Fruit fly (Drosophila melanogaster) whole organism, embryonic: Measurements from ENCODE around the gene CG13720.

Experiments
- Ada2b ChIP-seq: fragments of 200-800 bp; sonication (Bioruptor generic); IDR thresholded peaks from 2 replicates; pipeline ENCODE4 v1.3.6; 2022; ENCODE audit warnings: missing biosample characterization, missing genetic modification characterization
- Atf6 ChIP-seq: fragments of 200-800 bp; sonication (Bioruptor generic); IDR thresholded peaks from 2 replicates; pipeline ENCODE4 v1.3.6; 2022; ENCODE audit warnings: missing biosample characterization, missing genetic modification characterization
- CG10366 ChIP-seq: fragments of 200-800 bp; sonication (Bioruptor generic); IDR thresholded peaks from 2 replicates; pipeline ENCODE4 v1.3.6; 2022; ENCODE audit warnings: missing biosample characterization, missing genetic modification characterization
- CG11247 ChIP-seq: fragments of 200-800 bp; sonication (Bioruptor generic); IDR thresholded peaks from 2 replicates; pipeline ENCODE4 v1.3.6; 2022; ENCODE audit warnings: missing biosample characterization, missing genetic modification characterization
- CG12769 ChIP-seq: fragments of 200-800 bp; sonication (Bioruptor generic); optimal IDR thresholded peaks from 2 replicates; lab custom pipeline; 2019; ENCODE audit warnings: missing biosample characterization, mild to moderate bottlenecking, missing genetic modification characterization, moderate library complexity
- CG1603 ChIP-seq: fragments of 200-800 bp; sonication (Bioruptor generic); optimal IDR thresholded peaks from 2 replicates; lab custom pipeline; 2019; ENCODE audit warnings: missing biosample characterization, mild to moderate bottlenecking, missing genetic modification characterization, moderate library complexity
- CG16863 ChIP-seq: fragments of 200-800 bp; sonication (Bioruptor generic); optimal IDR thresholded peaks from 3 replicates; lab custom pipeline; 2016; ENCODE audit warnings: missing biosample characterization, missing genetic modification characterization
- CG17328 ChIP-seq: fragments of 200-800 bp; sonication (Bioruptor generic); IDR thresholded peaks from 2 replicates; pipeline ENCODE4 v1.3.6; 2022; ENCODE audit warnings: missing biosample characterization, missing genetic modification characterization
- CG2120 ChIP-seq: fragments of 200-800 bp; sonication (Bioruptor generic); optimal IDR thresholded peaks from 3 replicates; lab custom pipeline; 2016; ENCODE audit warnings: missing biosample characterization, missing genetic modification characterization
- CG2199 ChIP-seq: fragments of 200-800 bp; sonication (Bioruptor generic); IDR thresholded peaks from 3 replicates; pipeline ENCODE4 v1.3.6; 2022; ENCODE audit warnings: missing biosample characterization, missing genetic modification characterization
- CG32532 ChIP-seq: fragments of 200-800 bp; sonication (Bioruptor generic); IDR thresholded peaks from 2 replicates; pipeline ENCODE4 v1.3.6; 2022; ENCODE audit warnings: missing biosample characterization, missing genetic modification characterization
- CG34422 ChIP-seq: fragments of 200-800 bp; sonication (Bioruptor generic); IDR thresholded peaks from 3 replicates; pipeline ENCODE4 v1.3.6; 2022; ENCODE audit warnings: missing biosample characterization, missing genetic modification characterization
- CG4360 ChIP-seq: fragments of 200-800 bp; sonication (Bioruptor generic); IDR thresholded peaks from 2 replicates; pipeline ENCODE4 v1.3.6; 2022; ENCODE audit warnings: missing biosample characterization, missing genetic modification characterization
- CG43689 ChIP-seq: fragments of 200-800 bp; sonication (Bioruptor generic); IDR thresholded peaks from 2 replicates; pipeline ENCODE4 v1.3.6; 2022; ENCODE audit warnings: missing biosample characterization, missing genetic modification characterization
- CG7786 ChIP-seq: fragments of 200-800 bp; sonication (Bioruptor generic); optimal IDR thresholded peaks from 2 replicates; lab custom pipeline; 2016; ENCODE audit warnings: missing biosample characterization, missing genetic modification characterization
- CG7839 ChIP-seq: fragments of 200-800 bp; sonication (Bioruptor generic); optimal IDR thresholded peaks from 3 replicates; lab custom pipeline; 2018; ENCODE audit warnings: missing biosample characterization, mild to moderate bottlenecking, missing genetic modification characterization, moderate library complexity
- CG8281 ChIP-seq: fragments of 200-800 bp; sonication (Bioruptor generic); optimal IDR thresholded peaks from 2 replicates; lab custom pipeline; 2018; ENCODE audit warnings: missing biosample characterization, mild to moderate bottlenecking, missing genetic modification characterization, moderate library complexity
- CG9609 ChIP-seq: fragments of 200-800 bp; sonication (Bioruptor generic); optimal IDR thresholded peaks from 3 replicates; lab custom pipeline; 2016; ENCODE audit warnings: missing biosample characterization, missing genetic modification characterization
- CG9797 ChIP-seq: fragments of 200-800 bp; sonication (Bioruptor generic); optimal IDR thresholded peaks from 3 replicates; lab custom pipeline; 2018; ENCODE audit warnings: missing biosample characterization, mild to moderate bottlenecking, missing genetic modification characterization
- Deaf1 ChIP-seq: fragments of 200-800 bp; optimal IDR thresholded peaks from 3 replicates; lab custom pipeline; 2019; ENCODE audit warnings: missing biosample characterization, mild to moderate bottlenecking, missing genetic modification characterization, moderate library complexity
- ERR ChIP-seq: fragments of 200-800 bp; sonication (Bioruptor generic); optimal IDR thresholded peaks from 2 replicates; lab custom pipeline; 2016; ENCODE audit warnings: missing biosample characterization, missing genetic modification characterization
- Gug ChIP-seq: fragments of 200-800 bp; sonication (Bioruptor generic); IDR thresholded peaks from 4 replicates; pipeline ENCODE4 v1.3.6; 2022; ENCODE audit warnings: missing biosample characterization, missing genetic modification characterization
- HLH54F ChIP-seq: fragments of 200-800 bp; sonication (Bioruptor generic); optimal IDR thresholded peaks from 3 replicates; lab custom pipeline; 2016; ENCODE audit warnings: missing biosample characterization, missing genetic modification characterization
- MESR4 ChIP-seq: fragments of 200-800 bp; sonication (Bioruptor generic); optimal IDR thresholded peaks from 2 replicates; lab custom pipeline; 2018; ENCODE audit warnings: missing biosample characterization, mild to moderate bottlenecking, missing genetic modification characterization, moderate library complexity
- Med ChIP-seq: fragments of 200-800 bp; sonication (Bioruptor generic); peaks from one replicate; lab custom pipeline; 2016; ENCODE audit warnings: missing biosample characterization, missing genetic modification characterization, mild to moderate bottlenecking, inconsistent platforms, moderate library complexity
- NK7.1 ChIP-seq: fragments of 200-800 bp; sonication (Bioruptor generic); optimal IDR thresholded peaks from 3 replicates; lab custom pipeline; 2016; ENCODE audit warnings: missing biosample characterization, missing genetic modification characterization
- Ravus ChIP-seq: fragments of 200-800 bp; sonication (Bioruptor generic); IDR thresholded peaks from 2 replicates; pipeline ENCODE4 v1.3.6; 2022; ENCODE audit warnings: missing biosample characterization, missing genetic modification characterization
- Sry-δ ChIP-seq: fragments of 200-800 bp; sonication (Bioruptor generic); optimal IDR thresholded peaks from 2 replicates; lab custom pipeline; 2016; ENCODE audit warnings: missing biosample characterization, missing genetic modification characterization
- amos ChIP-seq: fragments of 200-800 bp; sonication (Bioruptor generic); IDR thresholded peaks from 2 replicates; pipeline ENCODE4 v1.3.6; 2022; ENCODE audit warnings: missing biosample characterization, missing genetic modification characterization; ENCODE audit not compliant: partially characterized antibody
- chn ChIP-seq: fragments of 200-800 bp; sonication (Bioruptor generic); optimal IDR thresholded peaks from 2 replicates; lab custom pipeline; 2016; ENCODE audit warnings: missing biosample characterization, missing genetic modification characterization
- cwo ChIP-seq: fragments of 200-800 bp; sonication (Bioruptor generic); optimal IDR thresholded peaks from 3 replicates; lab custom pipeline; 2017; ENCODE audit warnings: missing biosample characterization, missing genetic modification characterization, mild to moderate bottlenecking, moderate library complexity, missing genetic modification reagents
- da ChIP-seq: fragments of 200-800 bp; sonication (Bioruptor generic); optimal IDR thresholded peaks from 2 replicates; lab custom pipeline; 2016; ENCODE audit warnings: missing biosample characterization, missing genetic modification characterization
- dimm ChIP-seq: fragments of 200-800 bp; sonication (Bioruptor generic); IDR thresholded peaks from 2 replicates; pipeline ENCODE4 v1.3.6; 2022; ENCODE audit warnings: missing biosample characterization, missing genetic modification characterization
- dmrt99B ChIP-seq: fragments of 200-800 bp; sonication (Bioruptor generic); optimal IDR thresholded peaks from 2 replicates; lab custom pipeline; 2018; ENCODE audit warnings: missing biosample characterization, mild to moderate bottlenecking, missing genetic modification characterization, moderate library complexity
- dysf ChIP-seq: fragments of 200-800 bp; sonication (Bioruptor generic); IDR thresholded peaks from 3 replicates; pipeline ENCODE4 v1.3.6; 2022; ENCODE audit warnings: missing biosample characterization, missing genetic modification characterization
- emc ChIP-seq: fragments of 200-800 bp; sonication (Bioruptor generic); optimal IDR thresholded peaks from 2 replicates; lab custom pipeline; 2016; ENCODE audit warnings: missing biosample characterization, missing genetic modification characterization
- eve ChIP-seq, 2 experiments: fragments of >200 bp; optimal IDR thresholded peaks; 2 replicates each; lab custom pipeline; 2017; ENCODE audit warnings: missing biosample characterization in 2 of 2, missing genetic modification characterization in 2 of 2
- exex ChIP-seq: fragments of 200-800 bp; sonication (Bioruptor generic); optimal IDR thresholded peaks from 4 replicates; lab custom pipeline; 2018; ENCODE audit warnings: missing biosample characterization, mild to moderate bottlenecking, missing genetic modification characterization, moderate library complexity
- grn ChIP-seq: fragments of 200-800 bp; sonication (Bioruptor generic); optimal IDR thresholded peaks from 3 replicates; lab custom pipeline; 2017; ENCODE audit warnings: missing biosample characterization, missing genetic modification characterization
- ind ChIP-seq: fragments of 200-800 bp; sonication (Bioruptor generic); optimal IDR thresholded peaks from 3 replicates; lab custom pipeline; 2016; ENCODE audit warnings: missing biosample characterization, missing genetic modification characterization
- jing ChIP-seq: fragments of 200-800 bp; sonication (Bioruptor generic); optimal IDR thresholded peaks from 2 replicates; lab custom pipeline; 2018; ENCODE audit warnings: missing biosample characterization, mild to moderate bottlenecking, missing genetic modification characterization
- ken ChIP-seq: fragments of 200-800 bp; sonication (Bioruptor generic); IDR thresholded peaks from 3 replicates; pipeline ENCODE4 v1.3.6; 2022; ENCODE audit warnings: missing biosample characterization, missing genetic modification characterization
- repo ChIP-seq: fragments of 200-800 bp; sonication (Bioruptor generic); optimal IDR thresholded peaks from 2 replicates; lab custom pipeline; 2016; ENCODE audit warnings: missing biosample characterization, missing genetic modification characterization
- sim ChIP-seq: fragments of 200-800 bp; sonication (Bioruptor generic); IDR thresholded peaks from 2 replicates; pipeline ENCODE4 v1.3.6; 2022; ENCODE audit warnings: missing biosample characterization, missing genetic modification characterization
- sr ChIP-seq: fragments of 200-800 bp; sonication (Bioruptor generic); IDR thresholded peaks from 3 replicates; pipeline ENCODE4 v1.3.6; 2022; ENCODE audit warnings: missing biosample characterization, missing genetic modification characterization
- stwl ChIP-seq: fragments of 200-800 bp; sonication (Bioruptor generic); optimal IDR thresholded peaks from 3 replicates; lab custom pipeline; 2018; ENCODE audit warnings: missing biosample characterization, mild to moderate bottlenecking, missing genetic modification characterization, moderate library complexity
- tgo ChIP-seq: fragments of 200-800 bp; sonication (Bioruptor generic); IDR thresholded peaks from 3 replicates; pipeline ENCODE4 v1.3.6; 2022; ENCODE audit warnings: missing biosample characterization, missing genetic modification characterization
- tna ChIP-seq: fragments of 200-800 bp; sonication (Bioruptor generic); IDR thresholded peaks from 2 replicates; pipeline ENCODE4 v1.3.6; 2022; ENCODE audit warnings: missing biosample characterization, missing genetic modification characterization; ENCODE audit not compliant: partially characterized antibody
- toy ChIP-seq: fragments of 200-800 bp; sonication (Bioruptor generic); IDR thresholded peaks from 2 replicates; pipeline ENCODE4 v1.3.6; 2022; ENCODE audit warnings: missing biosample characterization, missing genetic modification characterization

The CG13720 gene

dm6 chr3L:4543034-4543806, 42.9 kb upstream of the CG13720 start (continued):
- peak; percentile 45 for TF ChIP-seq CG9609 (GFP tag; lab: Kevin White, UChicago)
- peak; percentile 67 for TF ChIP-seq CG32532 (GFP tag; lab: Robert Waterston, UW)
- no peak for TF ChIP-seq CG8281 (tag; lab: Kevin White, UChicago)
- TF ChIP-seq CG16863, result peak; percentile 35
- TF ChIP-seq ken (GFP tag; lab: Robert Waterston, UW), result 0 out of 3 replicates have a peak, but pooled peaks have one; percentile 25
- no peak for TF ChIP-seq MESR4 (GFP tag; lab: Kevin White, UChicago)
- TF ChIP-seq Deaf1, result peak; percentile 3
- TF ChIP-seq Med (GFP tag; lab: Kevin White, UChicago), result peak; percentile 96
- peak; percentile 80 for TF ChIP-seq CG2120 (GFP tag; lab: Kevin White, UChicago)
- TF ChIP-seq jing (GFP tag; lab: Kevin White, UChicago), result no peak
- TF ChIP-seq chn (GFP tag; lab: Kevin White, UChicago), result peak; percentile 23
- peak; percentile 60; the same call in 1 of the 4 replicates for TF ChIP-seq Gug (GFP tag; lab: Robert Waterston, UW)
- TF ChIP-seq CG10366 (GFP tag; lab: Robert Waterston, UW), result peak; percentile 48
- TF ChIP-seq CG34422 (GFP tag; lab: Robert Waterston, UW), result peak; percentile 19; the same call in 1 of the 3 replicates
- peak; percentile 49; the same call in 1 of the 2 replicates for TF ChIP-seq tna (GFP tag; lab: Robert Waterston, UW)
- TF ChIP-seq ind (GFP tag; lab: Kevin White, UChicago), result peak; percentile 40
- peak; percentile 76 for TF ChIP-seq sr (GFP tag; lab: Robert Waterston, UW)
- no peak for TF ChIP-seq tgo (GFP tag; lab: Robert Waterston, UW)
- TF ChIP-seq CG43689 (GFP tag; lab: Robert Waterston, UW), result peak; percentile 8; the same call in 1 of the 2 replicates
- TF ChIP-seq Ada2b (GFP tag; lab: Robert Waterston, UW), result peak; percentile 54; the same call in 1 of the 2 replicates
- TF ChIP-seq Atf6 (GFP tag; lab: Robert Waterston, UW), result peak; percentile 9; the same call in 1 of the 2 replicates
- peak; percentile 31; the same call in 1 of the 3 replicates for TF ChIP-seq CG2199
- TF ChIP-seq dysf, result peak; percentile 49; the same call in 1 of the 3 replicates
- TF ChIP-seq emc (GFP tag; lab: Kevin White, UChicago), result no peak
- TF ChIP-seq da (GFP tag; lab: Kevin White, UChicago), result peak; percentile 58
- no peak for TF ChIP-seq stwl (tag; lab: Kevin White, UChicago)
- TF ChIP-seq eve (GFP tag; optimal IDR thresholded peaks at IDR 0.05; lab: Kevin White, UChicago), result peak in 1 of 2 experiments; percentile 65
- no peak for TF ChIP-seq amos (GFP tag; lab: Robert Waterston, UW)
- peak; percentile 38; the same call in 1 of the 2 replicates for TF ChIP-seq CG17328 (GFP tag; lab: Robert Waterston, UW)
- no peak for TF ChIP-seq toy
- TF ChIP-seq CG4360 (GFP tag; lab: Robert Waterston, UW), result peak; percentile 36; the same call in 1 of the 2 replicates
- TF ChIP-seq dimm (GFP tag; lab: Robert Waterston, UW), result peak; percentile 40; the same call in 1 of the 2 replicates
- peak; percentile 10 for TF ChIP-seq Sry-δ (GFP tag; lab: Kevin White, UChicago)
- TF ChIP-seq sim (GFP tag; lab: Robert Waterston, UW), result 0 out of 2 replicates have a peak, but pooled peaks have one; percentile 34
- no peak for TF ChIP-seq cwo (GFP tag; lab: Kevin White, UChicago)
- TF ChIP-seq CG12769 (tag; lab: Kevin White, UChicago), result peak; percentile 30
- peak; percentile 12 for TF ChIP-seq NK7.1 (GFP tag; lab: Kevin White, UChicago)
- peak; percentile 33 for TF ChIP-seq exex
- TF ChIP-seq grn (GFP tag; lab: Kevin White, UChicago), result peak; percentile 51
- peak; percentile 16 for TF ChIP-seq dmrt99B (tag; lab: Kevin White, UChicago)
- TF ChIP-seq repo (GFP tag; lab: Kevin White, UChicago), result no peak
- TF ChIP-seq Ravus (GFP tag; lab: Robert Waterston, UW), result no peak; the same call in 1 of the 2 replicates
- TF ChIP-seq ERR (GFP tag; lab: Kevin White, UChicago), result peak; percentile 91
- TF ChIP-seq CG9797 (GFP tag; lab: Kevin White, UChicago), result no peak
- TF ChIP-seq CG1603 (tag; lab: Kevin White, UChicago), result peak; percentile 6
- TF ChIP-seq HLH54F (GFP tag; lab: Kevin White, UChicago), result peak; percentile 37
- TF ChIP-seq CG11247 (GFP tag; lab: Robert Waterston, UW), result 0 out of 2 replicates have a peak, but pooled peaks have one; percentile 25
- peak; percentile 25 for TF ChIP-seq CG7839
- TF ChIP-seq CG7786, result peak; percentile 40
